Worm (Caenorhabditis elegans): ENCODE data around the gene F20D6.5.

DNA sequence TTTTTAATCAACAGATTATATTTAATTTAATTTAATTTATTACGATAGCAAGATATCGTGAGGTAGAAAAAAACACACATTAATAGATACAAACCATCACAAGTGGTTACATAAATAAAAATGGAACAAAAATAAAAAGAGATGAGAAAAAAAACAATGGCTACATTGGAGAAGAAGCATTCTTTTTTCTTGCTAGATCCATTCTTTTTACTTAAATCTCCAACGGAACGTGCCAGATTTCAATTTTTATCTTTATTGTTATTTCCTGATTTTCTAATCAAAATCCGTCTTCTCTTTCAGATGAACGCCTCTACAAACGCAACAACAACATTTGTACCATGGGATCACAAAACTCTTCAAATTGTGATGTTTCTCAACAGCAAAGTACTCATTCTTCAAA lies 18.2 kb upstream of the F20D6.5 start, which contains the start of gene D1014.2:
- TF ChIP-seq sptf-1 (tag; optimal IDR thresholded peaks at IDR 0.05) (no peak), unc-86 (tag; optimal IDR thresholded peaks at IDR 0.05) (no peak), ama-1 (optimal IDR thresholded peaks at IDR 0.05) (no peak), snpc-4 (tag; optimal IDR thresholded peaks at IDR 0.05) (no peak), sup-37 (GFP tag; optimal IDR thresholded peaks at IDR 0.05) (no peak), fkh-10 (GFP tag; optimal IDR thresholded peaks at IDR 0.05) (no peak), lir-3 (tag; optimal IDR thresholded peaks at IDR 0.05; ENCODE audit: poor library complexity) (no peak)

Data from whole organism, L1 larva.